Worm (Caenorhabditis elegans) whole organism, young adult: ENCODE data around the gene C11E4.6.

Experiments used
- B0261.1 ChIP-seq: sonication (generic microtip); optimal IDR thresholded peaks from 2 replicates; lab custom pipeline; 2016; ENCODE audit warnings: mild to moderate bottlenecking, missing genetic modification characterization, moderate library complexity, missing compliant biosample characterization
- B0336.3 ChIP-seq: fragments of 200-800 bp; sonication (Bioruptor generic); IDR thresholded peaks from 2 replicates; pipeline ENCODE4 v1.3.6; 2022; ENCODE audit warnings: missing genetic modification characterization, missing compliant biosample characterization
- F22D6.2 ChIP-seq: sonication (generic microtip); optimal IDR thresholded peaks from 2 replicates; lab custom pipeline; 2016; ENCODE audit warnings: mild to moderate bottlenecking, missing genetic modification characterization, missing compliant biosample characterization
- F37B4.10 ChIP-seq: fragments of 200-800 bp; sonication (Bioruptor generic); IDR thresholded peaks from 2 replicates; pipeline ENCODE4 v1.3.6; 2022; ENCODE audit warnings: missing genetic modification characterization, missing compliant biosample characterization
- F39B2.1 ChIP-seq: fragments of 200-800 bp; sonication (Bioruptor generic); IDR thresholded peaks from 2 replicates; pipeline ENCODE4 v1.3.6; 2022; ENCODE audit warnings: missing genetic modification reagents, missing genetic modification characterization, missing compliant biosample characterization
- F49E8.2 ChIP-seq: sonication (generic microtip); optimal IDR thresholded peaks from 3 replicates; lab custom pipeline; 2017; ENCODE audit warnings: missing genetic modification characterization, mild to moderate bottlenecking, missing compliant biosample characterization, antibody characterized with exemption, moderate library complexity; ENCODE audit not compliant: insufficient read depth
- F55B11.4 ChIP-seq: sonication (generic microtip); optimal IDR thresholded peaks from 2 replicates; lab custom pipeline; 2016; ENCODE audit warnings: missing compliant biosample characterization, missing genetic modification characterization, borderline replicate concordance; ENCODE audit not compliant: insufficient read depth
- F57C9.4 ChIP-seq: sonication (generic microtip); optimal IDR thresholded peaks from 2 replicates; lab custom pipeline; 2017; ENCODE audit warnings: mild to moderate bottlenecking, missing genetic modification characterization, missing compliant biosample characterization
- T07F8.4 ChIP-seq: sonication (generic microtip); optimal IDR thresholded peaks from 2 replicates; lab custom pipeline; 2016; ENCODE audit warnings: mild to moderate bottlenecking, missing genetic modification characterization, moderate library complexity, missing compliant biosample characterization
- Y53F4B.3 ChIP-seq: fragments of 200-800 bp; sonication (Bioruptor generic); IDR thresholded peaks from 2 replicates; pipeline ENCODE4 v1.3.6; 2022; ENCODE audit warnings: missing genetic modification reagents, missing genetic modification characterization, missing compliant biosample characterization
- Y53G8AR.9 ChIP-seq: fragments of 200-800 bp; sonication (Bioruptor generic); conservative IDR thresholded peaks from 2 replicates; pipeline ENCODE4 v1.3.6; 2022; ENCODE audit warnings: missing genetic modification reagents, missing genetic modification characterization, missing compliant biosample characterization
- ama-1 ChIP-seq, 3 experiments: fragments of 150-350 bp in 1 of 3; sonication (generic microtip) in 2 of 3; optimal IDR thresholded peaks; 2 replicates each; lab custom pipeline; 2014 to 2018; ENCODE audit warnings: missing biosample characterization in 2 of 3, missing genetic modification characterization in 2 of 3, missing genetic modification reagents in 2 of 3
- aptf-2 ChIP-seq: fragments of 200-800 bp; sonication (Bioruptor generic); conservative IDR thresholded peaks from 2 replicates; pipeline ENCODE4 v1.3.6; 2022; ENCODE audit warnings: missing genetic modification reagents, missing genetic modification characterization, missing compliant biosample characterization
- aptf-3 ChIP-seq: fragments of 200-800 bp; sonication (Bioruptor generic); IDR thresholded peaks from 2 replicates; pipeline ENCODE4 v1.3.6; 2022; ENCODE audit warnings: missing genetic modification characterization, missing compliant biosample characterization
- cebp-1 ChIP-seq, 2 experiments: fragments of 200-800 bp in 1 of 2; sonication (Bioruptor generic) in 1 of 2; sonication (generic microtip) in 1 of 2; IDR thresholded peaks in 1 of 2; optimal IDR thresholded peaks in 1 of 2; 2 replicates each; pipeline versions ENCODE4 v1.3.6 to Lab custom; 2017 to 2022; ENCODE audit warnings: missing compliant biosample characterization in 2 of 2, missing genetic modification characterization in 2 of 2, mild to moderate bottlenecking in 1 of 2, missing genetic modification reagents in 1 of 2, moderate library complexity in 1 of 2
- cebp-2 ChIP-seq: fragments of 200-800 bp; sonication (Bioruptor generic); IDR thresholded peaks from 2 replicates; pipeline ENCODE4 v1.3.6; 2022; ENCODE audit warnings: missing genetic modification characterization, missing compliant biosample characterization
- ceh-91 ChIP-seq: fragments of 200-800 bp; sonication (Bioruptor generic); IDR thresholded peaks from 2 replicates; pipeline ENCODE4 v1.3.6; 2022; ENCODE audit warnings: missing genetic modification reagents, missing genetic modification characterization, missing compliant biosample characterization
- die-1 ChIP-seq: sonication (generic microtip); optimal IDR thresholded peaks from 2 replicates; lab custom pipeline; 2016; ENCODE audit warnings: missing genotype, mild to moderate bottlenecking, missing genetic modification characterization, missing compliant biosample characterization
- dox-1 ChIP-seq: fragments of 200-800 bp; sonication (Bioruptor generic); IDR thresholded peaks from 2 replicates; pipeline ENCODE4 v1.3.6; 2022; ENCODE audit warnings: missing genetic modification reagents, missing genetic modification characterization, missing compliant biosample characterization
- dpff-1 ChIP-seq: sonication (generic microtip); optimal IDR thresholded peaks from 2 replicates; lab custom pipeline; 2017; ENCODE audit warnings: mild to moderate bottlenecking, missing genetic modification characterization, missing compliant biosample characterization
- egrh-3 ChIP-seq: fragments of 200-800 bp; sonication (Bioruptor generic); IDR thresholded peaks from 2 replicates; pipeline ENCODE4 v1.3.6; 2022; ENCODE audit warnings: missing genetic modification reagents, missing genetic modification characterization, missing compliant biosample characterization
- ets-4 ChIP-seq: fragments of 200-800 bp; sonication (Bioruptor generic); optimal IDR thresholded peaks from 2 replicates; lab custom pipeline; 2018; ENCODE audit warnings: mild to moderate bottlenecking, missing genetic modification characterization, missing compliant biosample characterization
- gei-17 ChIP-seq: fragments of 200-800 bp; sonication (Bioruptor generic); optimal IDR thresholded peaks from 2 replicates; lab custom pipeline; 2018; ENCODE audit warnings: mild to moderate bottlenecking, missing genetic modification characterization, missing compliant biosample characterization
- him-1 ChIP-seq: sonication (generic microtip); optimal IDR thresholded peaks from 2 replicates; lab custom pipeline; 2016; ENCODE audit warnings: missing genotype, missing genetic modification reagents, missing genetic modification characterization, missing compliant biosample characterization
- hmg-1.2 ChIP-seq: fragments of 200-800 bp; sonication (Bioruptor generic); IDR thresholded peaks from 2 replicates; pipeline ENCODE4 v1.3.6; 2022; ENCODE audit warnings: missing genetic modification reagents, missing genetic modification characterization, missing compliant biosample characterization
- lag-1 ChIP-seq: fragments of 200-800 bp; sonication (Bioruptor generic); IDR thresholded peaks from 2 replicates; pipeline ENCODE4 v1.3.6; 2022; ENCODE audit warnings: missing genetic modification reagents, missing genetic modification characterization, missing compliant biosample characterization
- let-526 ChIP-seq: fragments of 200-800 bp; sonication (Bioruptor generic); IDR thresholded peaks from 2 replicates; pipeline ENCODE4 v1.3.6; 2022; ENCODE audit warnings: missing genetic modification reagents, missing genetic modification characterization, missing compliant biosample characterization
- lin-26 ChIP-seq: fragments of 200-800 bp; sonication (Bioruptor generic); IDR thresholded peaks from 2 replicates; pipeline ENCODE4 v1.3.6; 2022; ENCODE audit warnings: missing genetic modification reagents, missing genetic modification characterization, missing compliant biosample characterization
- lin-54 ChIP-seq: fragments of 200-800 bp; sonication (Bioruptor generic); optimal IDR thresholded peaks from 2 replicates; lab custom pipeline; 2018; ENCODE audit warnings: mild to moderate bottlenecking, missing genetic modification characterization, missing compliant biosample characterization
- madf-3 ChIP-seq: fragments of 200-800 bp; sonication (Bioruptor generic); IDR thresholded peaks from 2 replicates; pipeline ENCODE4 v1.3.6; 2022; ENCODE audit warnings: missing genetic modification reagents, missing genetic modification characterization, missing compliant biosample characterization
- mes-4 ChIP-seq: sonication (generic microtip); optimal IDR thresholded peaks from 2 replicates; lab custom pipeline; 2016; ENCODE audit warnings: missing genotype, missing genetic modification characterization, missing compliant biosample characterization
- nfya-1 ChIP-seq: sonication (generic microtip); optimal IDR thresholded peaks from 2 replicates; lab custom pipeline; 2017; ENCODE audit warnings: antibody characterized with exemption, missing compliant biosample characterization, missing genetic modification characterization, borderline replicate concordance; ENCODE audit not compliant: insufficient read depth
- nfyb-1 ChIP-seq: fragments of 200-800 bp; sonication (Bioruptor generic); IDR thresholded peaks from 2 replicates; pipeline ENCODE4 v1.3.6; 2022; ENCODE audit warnings: missing genetic modification reagents, missing genetic modification characterization, missing compliant biosample characterization
- nhr-80 ChIP-seq: sonication (generic microtip); optimal IDR thresholded peaks from 2 replicates; lab custom pipeline; 2016; ENCODE audit warnings: missing genetic modification characterization, missing compliant biosample characterization
- pbrm-1 ChIP-seq: fragments of 200-800 bp; sonication (Bioruptor generic); IDR thresholded peaks from 2 replicates; pipeline ENCODE4 v1.3.6; 2022; ENCODE audit warnings: missing genetic modification reagents, missing genetic modification characterization, missing compliant biosample characterization
- rec-8 ChIP-seq, 2 experiments: sonication (generic microtip); optimal IDR thresholded peaks; 2 replicates each; lab custom pipeline; 2016; ENCODE audit warnings: mild to moderate bottlenecking in 2 of 2, missing genetic modification characterization in 2 of 2, missing genetic modification reagents in 2 of 2, missing genotype in 2 of 2, missing biosample characterization in 1 of 2, missing compliant biosample characterization in 1 of 2, moderate library complexity in 1 of 2
- repo-1 ChIP-seq: sonication (generic microtip); optimal IDR thresholded peaks from 2 replicates; lab custom pipeline; 2017; ENCODE audit warnings: mild to moderate bottlenecking, missing genetic modification characterization, missing compliant biosample characterization
- rpc-1 ChIP-seq, 2 experiments: fragments of 150-350 bp in 1 of 2; sonication (generic microtip) in 1 of 2; optimal IDR thresholded peaks; 2 replicates each; lab custom pipeline; 2014 to 2018; ENCODE audit warnings: missing biosample characterization in 1 of 2, missing genetic modification characterization in 1 of 2, missing genetic modification reagents in 1 of 2, missing genotype in 1 of 2
- somi-1 ChIP-seq: fragments of 200-800 bp; sonication (Bioruptor generic); optimal IDR thresholded peaks from 2 replicates; lab custom pipeline; 2018; ENCODE audit warnings: mild to moderate bottlenecking, missing genetic modification characterization, missing compliant biosample characterization
- tbx-9 ChIP-seq: sonication (generic microtip); optimal IDR thresholded peaks from 2 replicates; lab custom pipeline; 2016; ENCODE audit warnings: borderline replicate concordance, missing genetic modification characterization, inconsistent platforms, missing compliant biosample characterization
- tlf-1 ChIP-seq: fragments of 200-800 bp; sonication (Bioruptor generic); optimal IDR thresholded peaks from 2 replicates; lab custom pipeline; 2018; ENCODE audit warnings: mild to moderate bottlenecking, missing genetic modification characterization, missing compliant biosample characterization
- unc-62 ChIP-seq: fragments of 150-350 bp; optimal IDR thresholded peaks from 2 replicates; lab custom pipeline; 2014; ENCODE audit warnings: missing biosample characterization, missing genetic modification reagents, missing genetic modification characterization
- zfh-2 ChIP-seq: fragments of 200-800 bp; sonication (Bioruptor generic); conservative IDR thresholded peaks from 2 replicates; pipeline ENCODE4 v1.3.6; 2022; ENCODE audit warnings: missing genetic modification reagents, missing genetic modification characterization, missing compliant biosample characterization
- ztf-25 ChIP-seq: fragments of 200-800 bp; sonication (Bioruptor generic); IDR thresholded peaks from 2 replicates; pipeline ENCODE4 v1.3.6; 2022; ENCODE audit warnings: missing genetic modification reagents, missing genetic modification characterization, missing compliant biosample characterization
- ztf-3 ChIP-seq: fragments of 200-800 bp; sonication (Bioruptor generic); optimal IDR thresholded peaks from 2 replicates; lab custom pipeline; 2018; ENCODE audit warnings: mild to moderate bottlenecking, missing genetic modification characterization, missing compliant biosample characterization

Gene C11E4.6

ce11 chrX:9610040-9610613 is at the start of gene C11E4.6:
C11E4.6 (plus strand) TSS chrX:9610563.
- TF ChIP-seq lag-1 (GFP tag; lab: Robert Waterston, UW) (no peak), ets-4 (GFP tag; lab: Kevin White, UChicago) (no peak), F49E8.2 (tag; lab: Kevin White, UChicago) (no peak), tlf-1 (GFP tag; lab: Kevin White, UChicago) (no peak), F37B4.10 (GFP tag; lab: Robert Waterston, UW) (no peak), dpff-1 (no peak), zfh-2 (GFP tag; lab: Robert Waterston, UW) (no peak), F55B11.4 (tag; lab: Kevin White, UChicago) (no peak), lin-26 (GFP tag; lab: Robert Waterston, UW) (no peak), ztf-3 (no peak), nfyb-1 (GFP tag; lab: Robert Waterston, UW) (no peak), F39B2.1 (GFP tag; lab: Robert Waterston, UW) (no peak), egrh-3 (GFP tag; lab: Robert Waterston, UW) (no peak), aptf-2 (no peak), gei-17 (GFP tag; lab: Kevin White, UChicago) (no peak)

DNA sequence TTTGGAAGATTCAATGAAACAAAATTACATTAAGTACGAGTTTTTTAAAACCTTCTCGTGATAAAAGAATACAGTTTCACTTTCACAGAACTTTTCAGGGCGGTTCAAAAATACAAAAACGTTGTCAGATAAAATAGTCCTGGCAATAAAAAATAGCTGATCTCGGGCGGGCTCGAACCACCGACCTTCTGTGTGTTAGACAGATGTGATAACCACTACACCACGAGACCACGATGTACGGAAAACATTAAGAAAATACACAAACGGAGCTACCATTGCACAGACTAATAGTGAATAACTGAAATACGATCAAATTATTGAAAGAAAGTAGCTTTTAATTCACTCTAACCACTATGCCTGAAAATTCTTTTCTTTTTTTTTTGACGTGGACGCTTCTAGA is 49.4 kb upstream of the C11E4.6 start:
- peak; percentile 63 for TF ChIP-seq die-1
- no peak for TF ChIP-seq F39B2.1 (GFP tag; lab: Robert Waterston, UW)
- TF ChIP-seq gei-17 (GFP tag; lab: Kevin White, UChicago) = no peak
- TF ChIP-seq nfya-1 (tag; lab: Kevin White, UChicago) = no peak
- TF ChIP-seq F57C9.4 = no peak
- TF ChIP-seq cebp-1 (GFP tag; IDR thresholded peaks at IDR 0.05; lab: Robert Waterston, UW) = no peak
- peak; percentile 54 for TF ChIP-seq cebp-1 (tag; optimal IDR thresholded peaks at IDR 0.05; lab: Kevin White, UChicago)
- TF ChIP-seq let-526 (GFP tag; lab: Robert Waterston, UW) = no peak
- TF ChIP-seq B0261.1 = peak; percentile 79
- TF ChIP-seq hmg-1.2 (GFP tag; lab: Robert Waterston, UW) = peak; percentile 55
- TF ChIP-seq ama-1 (optimal IDR thresholded peaks at IDR 0.05; lab: Kevin White, UChicago) = no peak
- TF ChIP-seq ama-1 (GFP tag; optimal IDR thresholded peaks at IDR 0.05; lab: Kevin White, UChicago) = peak in 1 of 2 experiments; percentile 40
- TF ChIP-seq dox-1 = peak; percentile 53; the same call in 1 of the 2 replicates
- TF ChIP-seq F22D6.2 (tag; lab: Kevin White, UChicago) = no peak
- TF ChIP-seq rec-8 (tag; optimal IDR thresholded peaks at IDR 0.05; lab: Kevin White, UChicago) = no peak
- peak; percentile 42 for TF ChIP-seq repo-1 (tag; lab: Kevin White, UChicago)
- TF ChIP-seq madf-3 (GFP tag; lab: Robert Waterston, UW) = peak; percentile 60; the same call in 1 of the 2 replicates
- TF ChIP-seq ztf-25 = peak; percentile 74; the same call in 1 of the 2 replicates
- TF ChIP-seq lin-54 (GFP tag; lab: Kevin White, UChicago) = peak; percentile 48
- TF ChIP-seq ceh-91 (GFP tag; lab: Robert Waterston, UW) = no peak
- 0 out of 2 replicates have a peak, but pooled peaks have one; percentile 45 for TF ChIP-seq B0336.3 (GFP tag; lab: Robert Waterston, UW)
- TF ChIP-seq aptf-3 (GFP tag; lab: Robert Waterston, UW) = 0 out of 2 replicates have a peak, but pooled peaks have one; percentile 58
- no peak for TF ChIP-seq F37B4.10 (GFP tag; lab: Robert Waterston, UW)
- peak; percentile 25 for TF ChIP-seq somi-1 (GFP tag; lab: Kevin White, UChicago)
- no peak for TF ChIP-seq T07F8.4 (tag; lab: Kevin White, UChicago)
- TF ChIP-seq Y53F4B.3 (GFP tag; lab: Robert Waterston, UW) = no peak
- no peak for TF ChIP-seq tbx-9 (tag; lab: Kevin White, UChicago)
- 0 out of 2 replicates have a peak, but pooled peaks have one; percentile 49 for TF ChIP-seq Y53G8AR.9
- peak; percentile 82 for TF ChIP-seq rpc-1 (optimal IDR thresholded peaks at IDR 0.05; lab: Kevin White, UChicago)
- TF ChIP-seq rpc-1 (tag; optimal IDR thresholded peaks at IDR 0.05; lab: Kevin White, UChicago) = peak; percentile 92
- 0 out of 2 replicates have a peak, but pooled peaks have one; percentile 56 for TF ChIP-seq cebp-2 (GFP tag; lab: Robert Waterston, UW)
- TF ChIP-seq him-1 (tag; lab: Kevin White, UChicago) = peak; percentile 73
- peak; percentile 34 for TF ChIP-seq nhr-80 (tag; lab: Kevin White, UChicago)
- no peak for TF ChIP-seq mes-4
- TF ChIP-seq pbrm-1 (GFP tag; lab: Robert Waterston, UW) = peak; percentile 79
- TF ChIP-seq unc-62 = no peak
